Worm (Caenorhabditis elegans): ENCODE results near the gene H14E04.3.
A peak's percentile ranks its signal among the peaks of the same experiment; 100 is the strongest.

Gene H14E04.3

DNA sequence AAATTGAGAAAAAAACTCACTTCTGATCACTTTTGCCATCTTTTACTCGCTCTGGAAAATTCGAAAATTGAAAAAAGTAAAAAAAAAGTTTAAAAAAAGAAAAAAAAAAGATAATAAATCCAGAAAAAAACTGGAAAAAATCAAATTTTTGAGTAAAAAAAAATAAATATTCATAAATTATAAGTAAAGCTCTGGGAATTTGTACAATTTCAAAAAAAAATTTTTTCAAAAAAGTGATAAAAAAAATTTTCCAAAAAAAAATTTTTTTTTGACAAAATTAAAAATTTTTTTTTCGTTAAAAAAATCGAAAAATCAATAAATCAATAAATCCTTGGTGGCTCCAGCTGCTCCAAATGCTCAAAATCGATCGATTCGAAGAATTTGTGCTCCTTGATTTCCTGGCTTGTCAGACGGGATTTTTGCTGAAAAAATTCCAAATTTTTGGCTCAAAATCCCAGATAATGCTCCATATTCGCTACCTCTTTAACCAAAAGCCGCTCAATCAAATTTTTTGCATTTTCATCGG, 24.6 kb upstream of the H14E04.3 start, which contains the start of gene mrpl-30:
Gene mrpl-30 (minus strand): TSS at position 51 of the 526 bp plus-strand sequence.
- TF ChIP-seq ceh-28 (tag; optimal IDR thresholded peaks at IDR 0.05) (peak; percentile 76), fos-1 (tag; optimal IDR thresholded peaks at IDR 0.05) (no peak)

- TF ChIP-seq nfya-1 (tag; optimal IDR thresholded peaks at IDR 0.05; ENCODE audit: insufficient read depth), result peak; percentile 50
- TF ChIP-seq pha-4 (tag; optimal IDR thresholded peaks at IDR 0.05), result peak; percentile 56
- TF ChIP-seq elt-3 (tag; optimal IDR thresholded peaks at IDR 0.05), result no peak
- TF ChIP-seq lin-15B (tag; optimal IDR thresholded peaks at IDR 0.05), result peak; percentile 69
- TF ChIP-seq hmg-11 (tag; optimal IDR thresholded peaks at IDR 0.05), result peak; percentile 59
- peak; percentile 6 for TF ChIP-seq pqm-1 (tag; optimal IDR thresholded peaks at IDR 0.05)
- no peak for TF ChIP-seq fos-1 (tag; optimal IDR thresholded peaks at IDR 0.05)
- peak; percentile 27 for TF ChIP-seq egl-5 (tag; optimal IDR thresholded peaks at IDR 0.05)
- TF ChIP-seq lsy-12 (tag; optimal IDR thresholded peaks at IDR 0.05), result no peak
- TF ChIP-seq R02D3.7 (tag; optimal IDR thresholded peaks at IDR 0.05), result peak; percentile 98
- TF ChIP-seq lin-39 (tag; optimal IDR thresholded peaks at IDR 0.05), result peak; percentile 22
- peak; percentile 68 for TF ChIP-seq ceh-28 (tag; optimal IDR thresholded peaks at IDR 0.05)
- no peak for TF ChIP-seq ama-1 (optimal IDR thresholded peaks at IDR 0.05)
- TF ChIP-seq nhr-12 (tag; optimal IDR thresholded peaks at IDR 0.05), result no peak
Observed at ce11 chrIII:2401126-2402123, 15.0 kb upstream of the H14E04.3 start, which contains the start of the genes cic-1 and strm-1. cic-1 (minus strand) TSS chrIII:2401221. strm-1 (plus strand) TSS chrIII:2402070.

- no peak for TF ChIP-seq nhr-28 (tag; optimal IDR thresholded peaks at IDR 0.05)
- no peak for TF ChIP-seq ceh-16 (tag; optimal IDR thresholded peaks at IDR 0.05)
- TF ChIP-seq mml-1 (tag; optimal IDR thresholded peaks at IDR 0.05), result no peak
- TF ChIP-seq nfya-1 (tag; optimal IDR thresholded peaks at IDR 0.05; ENCODE audit: insufficient read depth), result no peak
- TF ChIP-seq elt-3 (tag; optimal IDR thresholded peaks at IDR 0.05), result no peak
Observed at ce11 chrIII:2393666-2394154, 7.3 kb upstream of the H14E04.3 start.

- TF ChIP-seq fkh-10 (GFP tag; optimal IDR thresholded peaks at IDR 0.05), result peak; percentile 85
- TF ChIP-seq nhr-67 (tag; optimal IDR thresholded peaks at IDR 0.05), result no peak
Observed at ce11 chrIII:2391704-2392103, 5.3 kb upstream of the H14E04.3 start.

DNA sequence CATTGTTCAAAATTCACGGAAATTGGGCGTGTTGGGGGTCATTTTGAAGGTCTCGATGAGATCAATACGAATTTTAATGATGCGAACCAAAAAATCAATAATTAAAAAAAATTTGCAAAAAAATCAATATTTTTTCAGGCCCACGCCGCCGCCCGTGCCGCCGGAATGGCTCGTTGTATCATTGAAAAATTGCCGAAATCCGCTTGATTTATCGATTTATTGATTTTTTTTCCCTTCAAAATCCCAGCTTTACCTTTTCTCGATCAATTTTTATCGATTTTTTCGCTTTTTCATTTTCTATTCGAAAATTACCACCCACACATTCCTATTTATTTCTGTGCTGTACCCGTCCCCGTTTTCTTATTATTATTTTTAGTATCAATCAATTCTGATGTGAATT, 2.0 kb downstream of the H14E04.3 start:
- TF ChIP-seq snpc-4 (tag; optimal IDR thresholded peaks at IDR 0.05), result no peak
- TF ChIP-seq ceh-28 (tag; optimal IDR thresholded peaks at IDR 0.05), result peak; percentile 96

DNA sequence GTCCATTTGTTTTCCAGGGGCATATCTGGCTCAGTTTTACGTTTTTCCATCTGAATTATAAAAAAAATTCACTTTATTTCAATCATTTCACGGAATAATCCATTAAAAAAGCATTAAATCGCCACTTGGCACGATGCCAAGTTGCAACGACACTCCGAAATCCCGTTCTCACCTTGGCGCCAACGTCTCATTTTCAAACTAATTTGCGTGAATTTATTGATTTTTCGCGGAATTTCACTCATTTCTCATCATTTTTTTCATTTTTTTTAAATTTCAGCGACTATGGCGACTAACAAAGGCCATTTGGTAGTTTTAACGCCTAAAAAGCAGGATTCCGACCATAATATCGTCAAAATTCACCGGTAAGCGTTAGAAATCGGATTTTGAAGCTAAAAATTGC, 10.5 kb downstream of the H14E04.3 start, which contains the start of gene H14E04.2:
Gene H14E04.2 (plus strand): TSS at position 276 of the 400 bp plus-strand sequence.
- no peak for TF ChIP-seq ceh-16 (tag; optimal IDR thresholded peaks at IDR 0.05)
- TF ChIP-seq lin-39 (tag; optimal IDR thresholded peaks at IDR 0.05), result peak; percentile 37
- no peak for TF ChIP-seq ceh-9 (tag; optimal IDR thresholded peaks at IDR 0.05)
- peak; percentile 81 for TF ChIP-seq lin-15B (tag; optimal IDR thresholded peaks at IDR 0.05)
- no peak for TF ChIP-seq elt-1 (tag; optimal IDR thresholded peaks at IDR 0.05)
- no peak for TF ChIP-seq tbx-2 (tag; optimal IDR thresholded peaks at IDR 0.05)
- TF ChIP-seq nhr-77 (tag; optimal IDR thresholded peaks at IDR 0.05), result no peak
- no peak for TF ChIP-seq daf-12 (tag; optimal IDR thresholded peaks at IDR 0.05)
- no peak for TF ChIP-seq egl-27 (tag; optimal IDR thresholded peaks at IDR 0.05)
- peak; percentile 44 for TF ChIP-seq snpc-4 (tag; optimal IDR thresholded peaks at IDR 0.05)
- peak; percentile 80 for TF ChIP-seq nfya-1 (tag; optimal IDR thresholded peaks at IDR 0.05; ENCODE audit: insufficient read depth)
- TF ChIP-seq pha-4 (tag; optimal IDR thresholded peaks at IDR 0.05), result peak; percentile 85
- TF ChIP-seq skn-1 (tag; optimal IDR thresholded peaks at IDR 0.05), result peak; percentile 31
- TF ChIP-seq nhr-67 (tag; optimal IDR thresholded peaks at IDR 0.05), result no peak
- no peak for TF ChIP-seq fkh-2 (tag; optimal IDR thresholded peaks at IDR 0.05)
- no peak for TF ChIP-seq nhr-76 (tag; optimal IDR thresholded peaks at IDR 0.05)
- TF ChIP-seq hmg-11 (tag; optimal IDR thresholded peaks at IDR 0.05), result peak; percentile 14
- no peak for TF ChIP-seq zag-1 (tag; optimal IDR thresholded peaks at IDR 0.05)
- peak; percentile 4 for TF ChIP-seq nhr-11 (tag; optimal IDR thresholded peaks at IDR 0.05)
- peak; percentile 41 for TF ChIP-seq R02D3.7 (tag; optimal IDR thresholded peaks at IDR 0.05)
- no peak for TF ChIP-seq ama-1 (optimal IDR thresholded peaks at IDR 0.05)
- no peak for TF ChIP-seq aly-2 (tag; optimal IDR thresholded peaks at IDR 0.05)
- no peak for TF ChIP-seq mdl-1 (tag; optimal IDR thresholded peaks at IDR 0.05)
- TF ChIP-seq fkh-10 (GFP tag; optimal IDR thresholded peaks at IDR 0.05), result no peak
- peak; percentile 28 for TF ChIP-seq egl-5 (tag; optimal IDR thresholded peaks at IDR 0.05)
- no peak for TF ChIP-seq unc-39 (tag; optimal IDR thresholded peaks at IDR 0.05)
- TF ChIP-seq elt-2 (tag; optimal IDR thresholded peaks at IDR 0.05), result no peak
- TF ChIP-seq nhr-12 (tag; optimal IDR thresholded peaks at IDR 0.05), result no peak
- TF ChIP-seq eor-1 (tag; optimal IDR thresholded peaks at IDR 0.05), result no peak
- TF ChIP-seq sea-2 (GFP tag; optimal IDR thresholded peaks at IDR 0.05), result no peak
- no peak for TF ChIP-seq nhr-43 (tag; optimal IDR thresholded peaks at IDR 0.05; ENCODE audit: poor library complexity, severe bottlenecking)

All from whole organism, L3 larva.